Worm (Caenorhabditis elegans): ENCODE results near the gene T25B9.6.

- TF ChIP-seq chd-7 (tag; optimal IDR thresholded peaks at IDR 0.05) (no peak), ceh-100 (GFP tag; IDR thresholded peaks at IDR 0.05) (no peak)
These were observed 3.3 kb upstream of the T25B9.6 start, which contains the start of gene T25B9.5 for ce11 chrIV:10754685-10755084.
